Worm (Caenorhabditis elegans) whole organism, L2 larva: ENCODE data around the gene Y105C5B.1413.

Experiments used
- ama-1 ChIP-seq: fragments of 150-350 bp; optimal IDR thresholded peaks from 2 replicates; lab custom pipeline; 2018; ENCODE audit warnings: inconsistent platforms
- ceh-82 ChIP-seq: fragments of 150-350 bp; optimal IDR thresholded peaks from 2 replicates; lab custom pipeline; 2014; ENCODE audit warnings: missing biosample characterization, missing genetic modification characterization
- elt-1 ChIP-seq: fragments of 150-350 bp; optimal IDR thresholded peaks from 2 replicates; lab custom pipeline; 2014; ENCODE audit warnings: missing biosample characterization, missing genetic modification characterization
- lin-13 ChIP-seq: fragments of 150-350 bp; optimal IDR thresholded peaks from 2 replicates; lab custom pipeline; 2014; ENCODE audit warnings: missing biosample characterization, missing genetic modification reagents, missing genetic modification characterization
- lin-39 ChIP-seq: fragments of 150-350 bp; optimal IDR thresholded peaks from 2 replicates; lab custom pipeline; 2014; ENCODE audit warnings: missing biosample characterization, missing genetic modification reagents, missing genetic modification characterization
- lsy-2 ChIP-seq, 2 experiments: fragments of 150-350 bp in 1 of 2; sonication (generic microtip) in 1 of 2; optimal IDR thresholded peaks; 2 replicates each; lab custom pipeline; 2014 to 2017; ENCODE audit warnings: missing biosample characterization in 2 of 2, missing genetic modification characterization in 2 of 2
- mdl-1 ChIP-seq, 2 experiments: fragments of 150-350 bp in 1 of 2; sonication (generic microtip) in 1 of 2; optimal IDR thresholded peaks; 2 replicates each; lab custom pipeline; 2017; ENCODE audit warnings: missing biosample characterization in 2 of 2, missing genetic modification characterization in 2 of 2
- nhr-21 ChIP-seq: fragments of 150-350 bp; optimal IDR thresholded peaks from 2 replicates; lab custom pipeline; 2014; ENCODE audit warnings: missing biosample characterization, missing genetic modification characterization
- nhr-6 ChIP-seq: fragments of 150-350 bp; optimal IDR thresholded peaks from 2 replicates; lab custom pipeline; 2014; ENCODE audit warnings: missing biosample characterization, missing genetic modification characterization
- snpc-4 ChIP-seq: fragments of 150-350 bp; optimal IDR thresholded peaks from 2 replicates; lab custom pipeline; 2014; ENCODE audit warnings: missing biosample characterization, missing genetic modification characterization
- unc-39 ChIP-seq: fragments of 150-350 bp; optimal IDR thresholded peaks from 2 replicates; lab custom pipeline; 2014; ENCODE audit warnings: missing biosample characterization, missing genetic modification characterization
- unc-55 ChIP-seq: fragments of 150-350 bp; sonication (generic microtip); optimal IDR thresholded peaks from 3 replicates; lab custom pipeline; 2014; ENCODE audit warnings: missing biosample characterization, missing genetic modification reagents, missing genetic modification characterization
- unc-62 ChIP-seq: fragments of 150-350 bp; optimal IDR thresholded peaks from 2 replicates; lab custom pipeline; 2014; ENCODE audit warnings: missing biosample characterization, missing genetic modification reagents, missing genetic modification characterization

DNA sequence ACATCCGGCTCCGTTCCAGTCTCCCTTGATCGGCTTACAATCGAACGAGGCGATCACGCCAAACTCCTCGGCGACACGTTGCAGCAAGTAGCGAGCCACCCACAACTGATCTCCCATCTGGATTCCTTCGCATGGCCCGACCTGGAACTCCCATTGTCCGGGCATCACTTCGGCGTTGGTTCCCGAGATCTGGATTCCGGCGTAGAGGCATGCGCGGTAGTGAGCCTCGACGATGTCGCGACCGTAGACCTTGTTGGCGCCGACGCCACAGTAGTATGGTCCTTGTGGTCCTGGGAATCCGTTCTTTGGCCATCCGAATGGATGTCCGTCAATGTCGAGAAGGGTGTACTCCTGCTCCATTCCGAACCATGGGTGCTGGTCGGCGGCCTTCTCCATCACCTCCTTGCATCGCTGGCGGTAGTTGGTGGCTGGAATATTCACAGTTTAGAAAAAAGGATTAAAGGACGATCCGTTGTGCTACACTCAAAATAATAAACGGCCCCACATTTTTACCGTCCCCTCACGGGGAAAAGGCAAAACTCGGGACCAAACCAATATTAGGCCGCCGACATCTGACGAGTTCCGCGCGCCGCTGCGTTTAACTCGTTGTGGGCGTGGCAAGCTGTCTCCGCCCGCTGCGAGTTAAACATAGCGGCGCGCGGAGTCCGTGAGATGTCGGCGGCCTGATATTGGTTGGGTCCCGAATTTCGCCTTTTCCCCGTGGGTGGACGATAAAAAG, 15.6 kb downstream of the Y105C5B.1413 start:
- TF ChIP-seq nhr-6 (tag; lab: Kevin White, UChicago) (no peak), unc-39 (tag; lab: Kevin White, UChicago) (no peak), unc-62 (no peak), ama-1 (lab: Kevin White, UChicago) (no peak), unc-55 (no peak), lin-13 (GFP tag; lab: Kevin White, UChicago) (no peak), snpc-4 (tag; lab: Kevin White, UChicago) (no peak), elt-1 (tag; lab: Kevin White, UChicago) (no peak), mdl-1 (tag; optimal IDR thresholded peaks at IDR 0.05; lab: Kevin White, UChicago) (no peak), lsy-2 (tag; optimal IDR thresholded peaks at IDR 0.05; lab: Kevin White, UChicago) (no peak), lin-39 (tag; lab: Kevin White, UChicago) (no peak), nhr-21 (tag; lab: Kevin White, UChicago) (no peak), ceh-82 (tag; lab: Kevin White, UChicago) (no peak)
